Worm (Caenorhabditis elegans) whole organism, L4 larva: ENCODE measurements around the gene R09A8.1.

ENCODE experiments used
- F10B5.3 ChIP-seq: sonication (generic microtip); optimal IDR thresholded peaks from 2 replicates; lab custom pipeline; 2016; ENCODE audit warnings: mild to moderate bottlenecking, missing genetic modification characterization, missing compliant biosample characterization
- F44E2.7 ChIP-seq: fragments of 200-800 bp; sonication (Bioruptor generic); IDR thresholded peaks from 2 replicates; pipeline ENCODE4 v2.1.2; 2022; ENCODE audit warnings: missing genetic modification characterization, missing compliant biosample characterization
- T20F7.1 ChIP-seq: fragments of 200-800 bp; sonication (Bioruptor generic); optimal IDR thresholded peaks from 2 replicates; lab custom pipeline; 2018; ENCODE audit warnings: mild to moderate bottlenecking, missing genetic modification characterization, missing compliant biosample characterization
- Y105C5A.15 ChIP-seq: fragments of 200-800 bp; sonication (Bioruptor generic); IDR thresholded peaks from 2 replicates; pipeline ENCODE4 v1.3.6; 2022; ENCODE audit warnings: missing genetic modification characterization, missing compliant biosample characterization
- Y48G9A.11 ChIP-seq: fragments of 200-800 bp; sonication (Bioruptor generic); IDR thresholded peaks from 2 replicates; pipeline ENCODE4 v1.3.6; 2022; ENCODE audit warnings: missing genetic modification reagents, missing genetic modification characterization, missing compliant biosample characterization
- Y75B8A.6 ChIP-seq: fragments of 200-800 bp; sonication (Bioruptor generic); IDR thresholded peaks from 2 replicates; pipeline ENCODE4 v1.3.6; 2022; ENCODE audit warnings: missing genetic modification reagents, missing genetic modification characterization, missing compliant biosample characterization
- ZK546.5 ChIP-seq, 2 experiments: sonication (generic microtip); optimal IDR thresholded peaks; 2 replicates each; lab custom pipeline; 2017; ENCODE audit warnings: missing biosample characterization in 2 of 2, missing genetic modification characterization in 2 of 2
- aha-1 ChIP-seq: fragments of 150-350 bp; peaks from one replicate; lab custom pipeline; 2014; ENCODE audit warnings: missing biosample characterization, missing genetic modification characterization
- aly-2 ChIP-seq: sonication (generic microtip); optimal IDR thresholded peaks from 2 replicates; lab custom pipeline; 2018; ENCODE audit warnings: missing biosample characterization, missing genetic modification characterization
- ceh-28 ChIP-seq: fragments of 150-350 bp; optimal IDR thresholded peaks from 2 replicates; lab custom pipeline; 2014; ENCODE audit warnings: missing biosample characterization, missing genetic modification reagents, missing genetic modification characterization
- ceh-82 ChIP-seq: sonication (generic microtip); optimal IDR thresholded peaks from 2 replicates; lab custom pipeline; 2017; ENCODE audit warnings: missing biosample characterization, missing genetic modification characterization
- ces-1 ChIP-seq: fragments of 150-350 bp; sonication (generic microtip); optimal IDR thresholded peaks from 4 replicates; lab custom pipeline; 2014; ENCODE audit warnings: missing biosample characterization, missing genetic modification reagents, missing genetic modification characterization
- daf-12 ChIP-seq: fragments of 150-350 bp; optimal IDR thresholded peaks from 2 replicates; lab custom pipeline; 2014; ENCODE audit warnings: missing biosample characterization, missing genetic modification reagents, missing genetic modification characterization
- daf-16 ChIP-seq, 3 experiments: sonication (generic microtip); optimal IDR thresholded peaks; 2 replicates each; lab custom pipeline; 2016 to 2017; ENCODE audit warnings: missing genetic modification characterization in 3 of 3, missing genetic modification reagents in 3 of 3, mild to moderate bottlenecking in 2 of 3, missing compliant biosample characterization in 2 of 3, missing biosample characterization in 1 of 3, moderate library complexity in 1 of 3
- daf-8 ChIP-seq: fragments of 200-800 bp; sonication (Bioruptor generic); IDR thresholded peaks from 2 replicates; pipeline ENCODE4 v1.3.6; 2022; ENCODE audit warnings: missing genetic modification characterization, missing compliant biosample characterization
- dmd-8 ChIP-seq: fragments of 200-800 bp; sonication (Bioruptor generic); IDR thresholded peaks from 2 replicates; pipeline ENCODE4 v1.3.6; 2022; ENCODE audit warnings: missing genetic modification characterization, missing compliant biosample characterization
- dpl-1 ChIP-seq: fragments of 150-350 bp; optimal IDR thresholded peaks from 2 replicates; lab custom pipeline; 2014; ENCODE audit warnings: missing biosample characterization, missing genetic modification reagents, missing genetic modification characterization
- dve-1 ChIP-seq: sonication (generic microtip); optimal IDR thresholded peaks from 2 replicates; lab custom pipeline; 2017; ENCODE audit warnings: antibody characterized with exemption, mild to moderate bottlenecking, missing genetic modification characterization, missing compliant biosample characterization; ENCODE audit not compliant: insufficient read depth
- egl-27 ChIP-seq: sonication (generic microtip); optimal IDR thresholded peaks from 3 replicates; lab custom pipeline; 2017; ENCODE audit warnings: missing biosample characterization, missing genetic modification reagents, missing genetic modification characterization
- fkh-10 ChIP-seq: fragments of 150-350 bp; optimal IDR thresholded peaks from 2 replicates; lab custom pipeline; 2014; ENCODE audit warnings: missing biosample characterization, missing genetic modification reagents, missing genetic modification characterization
- hif-1 ChIP-seq, 2 experiments: sonication (generic microtip); optimal IDR thresholded peaks; 2 replicates each; lab custom pipeline; 2016 to 2017; ENCODE audit warnings: missing compliant biosample characterization in 2 of 2, missing genetic modification characterization in 2 of 2, missing genetic modification reagents in 2 of 2, missing genotype in 2 of 2, mild to moderate bottlenecking in 1 of 2
- hlh-11 ChIP-seq: fragments of 200-800 bp; sonication (Bioruptor generic); optimal IDR thresholded peaks from 2 replicates; lab custom pipeline; 2018; ENCODE audit warnings: mild to moderate bottlenecking, missing genetic modification characterization, missing compliant biosample characterization
- hmg-1.1 ChIP-seq: fragments of 200-800 bp; sonication (Bioruptor generic); IDR thresholded peaks from 2 replicates; pipeline ENCODE4 v1.3.6; 2022; ENCODE audit warnings: missing genetic modification reagents, missing genetic modification characterization, missing compliant biosample characterization
- jun-1 ChIP-seq: fragments of 150-350 bp; optimal IDR thresholded peaks from 2 replicates; lab custom pipeline; 2014; ENCODE audit warnings: missing biosample characterization, missing genetic modification reagents, missing genetic modification characterization
- lin-13 ChIP-seq: fragments of 150-350 bp; optimal IDR thresholded peaks from 2 replicates; lab custom pipeline; 2014; ENCODE audit warnings: missing biosample characterization, missing genetic modification reagents, missing genetic modification characterization
- lin-29 ChIP-seq: fragments of 200-800 bp; sonication (Bioruptor generic); IDR thresholded peaks from 2 replicates; pipeline ENCODE4 v1.3.6; 2022; ENCODE audit warnings: missing genetic modification reagents, missing genetic modification characterization, missing compliant biosample characterization
- lin-38 ChIP-seq: fragments of 200-800 bp; sonication (Bioruptor generic); IDR thresholded peaks from 2 replicates; pipeline ENCODE4 v1.3.6; 2022; ENCODE audit warnings: missing genetic modification reagents, missing genetic modification characterization, missing compliant biosample characterization
- lin-39 ChIP-seq: fragments of 150-350 bp; optimal IDR thresholded peaks from 2 replicates; lab custom pipeline; 2014; ENCODE audit warnings: missing biosample characterization, missing genetic modification reagents, missing genetic modification characterization
- lir-3 ChIP-seq: sonication (generic microtip); optimal IDR thresholded peaks from 2 replicates; lab custom pipeline; 2016; ENCODE audit warnings: mild to moderate bottlenecking, missing genetic modification characterization, missing compliant biosample characterization
- lsy-2 ChIP-seq, 2 experiments: fragments of 150-350 bp in 1 of 2; sonication (generic microtip) in 1 of 2; optimal IDR thresholded peaks; 2 replicates each; lab custom pipeline; 2014 to 2017; ENCODE audit warnings: missing biosample characterization in 2 of 2, missing genetic modification characterization in 2 of 2
- madf-5 ChIP-seq, 2 experiments: fragments of 200-800 bp; sonication (Bioruptor generic); IDR thresholded peaks; 2 replicates each; pipeline ENCODE4 v1.3.6; 2022; ENCODE audit warnings: missing compliant biosample characterization in 2 of 2, missing genetic modification characterization in 2 of 2
- mdt-29 ChIP-seq: fragments of 200-800 bp; sonication (Bioruptor generic); IDR thresholded peaks from 2 replicates; pipeline ENCODE4 v1.3.6; 2022; ENCODE audit warnings: missing genetic modification reagents, missing genetic modification characterization, missing compliant biosample characterization
- mep-1 ChIP-seq: fragments of 150-350 bp; sonication (generic microtip); optimal IDR thresholded peaks from 3 replicates; lab custom pipeline; 2014; ENCODE audit warnings: missing biosample characterization, missing genetic modification characterization
- mxl-2 ChIP-seq: fragments of 200-800 bp; sonication (Bioruptor generic); conservative IDR thresholded peaks from 2 replicates; pipeline ENCODE4 v1.3.6; 2022; ENCODE audit warnings: missing genetic modification reagents, missing genetic modification characterization, missing compliant biosample characterization
- mxl-3 ChIP-seq: fragments of 200-800 bp; sonication (Bioruptor generic); optimal IDR thresholded peaks from 2 replicates; lab custom pipeline; 2018; ENCODE audit warnings: mild to moderate bottlenecking, missing genetic modification characterization, missing compliant biosample characterization
- nhr-10 ChIP-seq: fragments of 150-350 bp; optimal IDR thresholded peaks from 2 replicates; lab custom pipeline; 2014; ENCODE audit warnings: missing biosample characterization, missing genetic modification characterization
- nhr-11 ChIP-seq: fragments of 150-350 bp; optimal IDR thresholded peaks from 2 replicates; lab custom pipeline; 2014; ENCODE audit warnings: missing biosample characterization, missing genetic modification characterization
- nhr-237 ChIP-seq: sonication (generic microtip); optimal IDR thresholded peaks from 2 replicates; lab custom pipeline; 2017; ENCODE audit warnings: missing biosample characterization, missing genetic modification characterization
- nhr-28 ChIP-seq: fragments of 150-350 bp; optimal IDR thresholded peaks from 2 replicates; lab custom pipeline; 2014; ENCODE audit warnings: missing biosample characterization, missing genetic modification characterization
- nhr-41 ChIP-seq: fragments of 200-800 bp; sonication (Bioruptor generic); IDR thresholded peaks from 2 replicates; pipeline ENCODE4 v1.3.6; 2022; ENCODE audit warnings: missing genetic modification reagents, missing genetic modification characterization, missing compliant biosample characterization
- nhr-48 ChIP-seq: sonication (generic microtip); optimal IDR thresholded peaks from 2 replicates; lab custom pipeline; 2016; ENCODE audit warnings: mild to moderate bottlenecking, missing genetic modification characterization, missing compliant biosample characterization
- pha-4 ChIP-seq, 2 experiments: fragments of 150-350 bp in 1 of 2; fragments of 200-800 bp in 1 of 2; sonication (Bioruptor generic) in 1 of 2; IDR thresholded peaks in 1 of 2; optimal IDR thresholded peaks in 1 of 2; 2 replicates each; pipeline versions ENCODE4 v1.3.6 to Lab custom; 2014 to 2022; ENCODE audit warnings: missing genetic modification characterization in 2 of 2, missing genetic modification reagents in 2 of 2, missing biosample characterization in 1 of 2, missing compliant biosample characterization in 1 of 2
- pqm-1 ChIP-seq: sonication (generic microtip); optimal IDR thresholded peaks from 2 replicates; lab custom pipeline; 2017; ENCODE audit warnings: missing biosample characterization, missing genetic modification characterization
- set-16 ChIP-seq: fragments of 200-800 bp; sonication (Bioruptor generic); IDR thresholded peaks from 2 replicates; pipeline ENCODE4 v1.3.6; 2022; ENCODE audit warnings: missing genetic modification reagents, missing genetic modification characterization, missing compliant biosample characterization
- snpc-1.2 ChIP-seq: fragments of 200-800 bp; sonication (Bioruptor generic); IDR thresholded peaks from 2 replicates; pipeline ENCODE4 v1.3.6; 2022; ENCODE audit warnings: missing genetic modification reagents, missing genetic modification characterization, missing compliant biosample characterization
- snpc-4 ChIP-seq: fragments of 150-350 bp; optimal IDR thresholded peaks from 2 replicates; lab custom pipeline; 2014; ENCODE audit warnings: missing biosample characterization, missing genetic modification characterization
- spr-3 ChIP-seq: fragments of 200-800 bp; sonication (Bioruptor generic); optimal IDR thresholded peaks from 2 replicates; lab custom pipeline; 2018; ENCODE audit warnings: mild to moderate bottlenecking, missing genetic modification characterization, missing compliant biosample characterization
- vab-7 ChIP-seq: fragments of 200-800 bp; sonication (Bioruptor generic); IDR thresholded peaks from 2 replicates; pipeline ENCODE4 v1.3.6; 2022; ENCODE audit warnings: missing genetic modification reagents, missing genetic modification characterization, missing compliant biosample characterization
- zfp-2 ChIP-seq: sonication (generic microtip); optimal IDR thresholded peaks from 2 replicates; lab custom pipeline; 2016; ENCODE audit warnings: mild to moderate bottlenecking, missing genetic modification characterization, missing compliant biosample characterization
- zip-11 ChIP-seq: fragments of 200-800 bp; sonication (Bioruptor generic); IDR thresholded peaks from 2 replicates; pipeline ENCODE4 v1.3.6; 2022; ENCODE audit warnings: missing genetic modification characterization, missing compliant biosample characterization
- ztf-11 ChIP-seq: fragments of 150-350 bp; optimal IDR thresholded peaks from 2 replicates; lab custom pipeline; 2014; ENCODE audit warnings: missing biosample characterization, missing genetic modification characterization

R09A8.1 gene

ce11 chrX:12664987-12665451, 51.5 kb downstream of the R09A8.1 start (continued):
- TF ChIP-seq pha-4 (GFP tag; IDR thresholded peaks at IDR 0.05; lab: Robert Waterston, UW) (peak; percentile 95), pha-4 (tag; optimal IDR thresholded peaks at IDR 0.05; lab: Kevin White, UChicago) (no peak), daf-16 (GFP tag; optimal IDR thresholded peaks at IDR 0.05; lab: Kevin White, UChicago) (peak; percentile 80 to 82), daf-16 (tag; optimal IDR thresholded peaks at IDR 0.05; lab: Kevin White, UChicago) (peak; percentile 16), hif-1 (tag; optimal IDR thresholded peaks at IDR 0.05; lab: Kevin White, UChicago) (peak; percentile 30 to 66), Y75B8A.6 (GFP tag; lab: Robert Waterston, UW) (peak; percentile 92), lin-39 (tag; lab: Kevin White, UChicago) (no peak), zfp-2 (tag; lab: Kevin White, UChicago) (no peak), nhr-237 (tag; lab: Kevin White, UChicago) (no peak), ces-1 (no peak), hmg-1.1 (peak; percentile 96), spr-3 (GFP tag; lab: Kevin White, UChicago) (peak; percentile 66), ceh-82 (tag; lab: Kevin White, UChicago) (no peak), dve-1 (tag; lab: Kevin White, UChicago) (peak; percentile 69), dpl-1 (peak; percentile 42), madf-5 (GFP tag; IDR thresholded peaks at IDR 0.05; lab: Robert Waterston, UW) (peak; percentile 83), nhr-10 (tag; lab: Kevin White, UChicago) (peak; percentile 1), nhr-11 (peak; percentile 61), ceh-28 (tag; lab: Kevin White, UChicago) (no peak), lsy-2 (tag; optimal IDR thresholded peaks at IDR 0.05; lab: Kevin White, UChicago) (peak in 1 of 2 experiments; percentile 60), nhr-28 (peak; percentile 45), mxl-3 (GFP tag; lab: Kevin White, UChicago) (peak; percentile 67), F10B5.3 (tag; lab: Kevin White, UChicago) (peak; percentile 59), Y105C5A.15 (GFP tag; lab: Robert Waterston, UW) (peak; percentile 97), ztf-11 (tag; lab: Kevin White, UChicago) (no peak), T20F7.1 (GFP tag; lab: Kevin White, UChicago) (peak; percentile 27), pqm-1 (tag; lab: Kevin White, UChicago) (no peak), lir-3 (tag; lab: Kevin White, UChicago) (peak; percentile 63), mdt-29 (GFP tag; lab: Robert Waterston, UW) (peak; percentile 86), jun-1 (tag; lab: Kevin White, UChicago) (no peak), zip-11 (peak; percentile 79; the same call in 1 of the 2 replicates), aha-1 (tag; lab: Kevin White, UChicago) (no peak), vab-7 (GFP tag; lab: Robert Waterston, UW) (peak; percentile 95), mep-1 (tag; lab: Kevin White, UChicago) (peak; percentile 85), nhr-48 (tag; lab: Kevin White, UChicago) (peak; percentile 82), daf-12 (tag; lab: Kevin White, UChicago) (no peak), fkh-10 (no peak), lin-29 (peak; percentile 73), ZK546.5 (tag; optimal IDR thresholded peaks at IDR 0.05; lab: Kevin White, UChicago) (no peak), mxl-2 (GFP tag; lab: Robert Waterston, UW) (peak; percentile 81), egl-27 (tag; lab: Kevin White, UChicago) (no peak), lin-13 (GFP tag; lab: Kevin White, UChicago) (peak; percentile 20), snpc-4 (no peak), set-16 (peak; percentile 52; the same call in 1 of the 2 replicates), Y48G9A.11 (GFP tag; lab: Robert Waterston, UW) (peak; percentile 77), nhr-41 (GFP tag; lab: Robert Waterston, UW) (peak; percentile 92), dmd-8 (GFP tag; lab: Robert Waterston, UW) (peak; percentile 93), daf-8 (GFP tag; lab: Robert Waterston, UW) (0 out of 2 replicates have a peak, but pooled peaks have one; percentile 73), lin-38 (GFP tag; lab: Robert Waterston, UW) (peak; percentile 80), F44E2.7 (GFP tag; lab: Robert Waterston, UW) (peak; percentile 95), aly-2 (no peak), hlh-11 (tag; lab: Kevin White, UChicago) (peak; percentile 77), snpc-1.2 (GFP tag; lab: Robert Waterston, UW) (peak; percentile 93)
